5 worm cellular contexts compared by ENCODE assay signal in genomic region chrV:9666394-9666793, ce11.
TF ChIP-seq lines count a peak whose summit lies in the region.

Gene ZK287.1, plus strand, starts transcription at chrV:9666694.

TF ChIP-seq in whole organism, L1 larva, 84 proteins besides CTCF, POLR2A, EP300 and RAD21:
- TF ChIP-seq lin-14 (GFP tag; optimal IDR thresholded peaks at IDR 0.05; lab: Kevin White, UChicago), result peak; percentile 49
- TF ChIP-seq efl-3 (GFP tag; optimal IDR thresholded peaks at IDR 0.05; lab: Kevin White, UChicago), result no peak
TF ChIP-seq in whole organism, L1 larva: peak in this region for 1.

TF ChIP-seq in whole organism, L2 larva, 48 proteins besides CTCF, POLR2A, EP300 and RAD21:
- TF ChIP-seq gmeb-1 (tag; optimal IDR thresholded peaks at IDR 0.05; lab: Kevin White, UChicago) (no peak), ceh-16 (tag; optimal IDR thresholded peaks at IDR 0.05; lab: Kevin White, UChicago) (no peak), zag-1 (tag; optimal IDR thresholded peaks at IDR 0.05; lab: Kevin White, UChicago) (peak; percentile 28), lin-11 (tag; optimal IDR thresholded peaks at IDR 0.05; lab: Kevin White, UChicago) (no peak), nhr-129 (tag; optimal IDR thresholded peaks at IDR 0.05; lab: Kevin White, UChicago) (no peak), unc-55 (GFP tag; optimal IDR thresholded peaks at IDR 0.05; lab: Kevin White, UChicago) (peak; percentile 35), alr-1 (tag; optimal IDR thresholded peaks at IDR 0.05; lab: Kevin White, UChicago) (no peak), egl-27 (tag; optimal IDR thresholded peaks at IDR 0.05; lab: Kevin White, UChicago) (peak; percentile 29)

TF ChIP-seq in whole organism, L3 larva, 47 proteins besides CTCF, POLR2A, EP300 and RAD21:
- no peak for TF ChIP-seq sea-2 (GFP tag; optimal IDR thresholded peaks at IDR 0.05; lab: Kevin White, UChicago)
- TF ChIP-seq lin-39 (tag; optimal IDR thresholded peaks at IDR 0.05; lab: Kevin White, UChicago), result peak; percentile 15
- peak; percentile 27 for TF ChIP-seq nfya-1 (tag; optimal IDR thresholded peaks at IDR 0.05; lab: Kevin White, UChicago; ENCODE audit: insufficient read depth)
- no peak for TF ChIP-seq lin-15B (tag; optimal IDR thresholded peaks at IDR 0.05; lab: Kevin White, UChicago)
- TF ChIP-seq unc-62 (GFP tag; optimal IDR thresholded peaks at IDR 0.05; lab: Kevin White, UChicago), result no peak
- no peak for TF ChIP-seq hmg-11 (tag; optimal IDR thresholded peaks at IDR 0.05; lab: Kevin White, UChicago)

TF ChIP-seq in whole organism, late embryonic, 69 proteins besides CTCF, POLR2A, EP300 and RAD21:
- TF ChIP-seq unc-42 (tag; optimal IDR thresholded peaks at IDR 0.05; lab: Kevin White, UChicago) (peak; percentile 17), sox-4 (tag; optimal IDR thresholded peaks at IDR 0.05; lab: Kevin White, UChicago) (no peak), fkh-10 (GFP tag; optimal IDR thresholded peaks at IDR 0.05; lab: Kevin White, UChicago) (peak; percentile 3)
TF ChIP-seq in whole organism, late embryonic: peak in this region for 2.

TF ChIP-seq in whole organism, mixed stage, embryonic, 35 proteins besides CTCF, POLR2A, EP300 and RAD21:
- peak; percentile 62 for TF ChIP-seq ces-1 (GFP tag; optimal IDR thresholded peaks at IDR 0.05; lab: Kevin White, UChicago)
- TF ChIP-seq hlh-1 (tag; optimal IDR thresholded peaks at IDR 0.05; lab: Kevin White, UChicago), result no peak

Comparison
In these comparisons a context has a peak if more than half of its experiments do, and no peak if none do; other contexts are left out.
1. Of the 10 proteins assayed by ChIP-seq in both whole organism, L1 larva and whole organism, late embryonic: peak only in whole organism, L1 larva: none; only in whole organism, late embryonic: fkh-10; in both: none; in neither: 9.